Worm (Caenorhabditis elegans) whole organism, L4 larva: Measurements from ENCODE around the gene sde-2.
A peak's percentile ranks its signal among the peaks of the same experiment; 100 is the strongest.

Experiments
- ama-1 ChIP-seq: fragments of 150-350 bp; optimal IDR thresholded peaks from 2 replicates; lab custom pipeline; 2014; ENCODE audit warnings: inconsistent platforms, mixed read lengths
- daf-19 ChIP-seq: fragments of 200-800 bp; sonication (Bioruptor generic); conservative IDR thresholded peaks from 2 replicates; pipeline ENCODE4 v1.3.6; 2022; ENCODE audit warnings: missing genetic modification characterization, missing compliant biosample characterization
- dmd-8 ChIP-seq: fragments of 200-800 bp; sonication (Bioruptor generic); IDR thresholded peaks from 2 replicates; pipeline ENCODE4 v1.3.6; 2022; ENCODE audit warnings: missing genetic modification characterization, missing compliant biosample characterization
- dpl-1 ChIP-seq: fragments of 150-350 bp; optimal IDR thresholded peaks from 2 replicates; lab custom pipeline; 2014; ENCODE audit warnings: missing biosample characterization, missing genetic modification reagents, missing genetic modification characterization
- egl-27 ChIP-seq: sonication (generic microtip); optimal IDR thresholded peaks from 3 replicates; lab custom pipeline; 2017; ENCODE audit warnings: missing biosample characterization, missing genetic modification reagents, missing genetic modification characterization
- fos-1 ChIP-seq: fragments of 150-350 bp; optimal IDR thresholded peaks from 2 replicates; lab custom pipeline; 2014; ENCODE audit warnings: missing biosample characterization, missing genetic modification characterization
- lin-13 ChIP-seq: fragments of 150-350 bp; optimal IDR thresholded peaks from 2 replicates; lab custom pipeline; 2014; ENCODE audit warnings: missing biosample characterization, missing genetic modification reagents, missing genetic modification characterization
- lin-15B ChIP-seq: fragments of 150-350 bp; sonication (generic microtip); optimal IDR thresholded peaks from 3 replicates; lab custom pipeline; 2014; ENCODE audit warnings: missing biosample characterization, missing genetic modification characterization
- nhr-28 ChIP-seq: fragments of 150-350 bp; optimal IDR thresholded peaks from 2 replicates; lab custom pipeline; 2014; ENCODE audit warnings: missing biosample characterization, missing genetic modification characterization
- saeg-2 ChIP-seq: fragments of 200-800 bp; sonication (Bioruptor generic); IDR thresholded peaks from 2 replicates; pipeline ENCODE4 v1.3.6; 2022; ENCODE audit warnings: missing genetic modification reagents, missing genetic modification characterization, missing compliant biosample characterization

DNA sequence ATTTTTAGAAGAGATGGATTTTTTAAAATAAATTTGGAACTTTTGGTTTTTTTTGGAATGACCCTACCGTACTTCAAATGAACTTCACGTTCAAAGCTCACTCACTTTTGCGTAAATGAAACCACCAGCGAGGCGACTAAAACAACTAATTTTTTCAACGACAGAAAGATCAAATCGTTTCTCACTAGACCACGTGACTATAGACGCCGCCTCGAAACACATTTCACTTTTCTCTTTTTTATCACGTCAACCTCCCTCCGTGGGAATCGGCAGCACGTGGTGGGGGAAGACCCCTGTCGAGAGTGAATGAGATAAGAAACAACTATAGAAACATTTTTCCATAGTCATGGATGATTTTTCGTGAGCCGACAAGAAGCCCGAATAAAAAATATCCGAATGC, 29.9 kb downstream of the sde-2 start:
- peak; percentile 39 for TF ChIP-seq dpl-1
- no peak for TF ChIP-seq dmd-8 (GFP tag; lab: Robert Waterston, UW)
- TF ChIP-seq fos-1 (tag; lab: Kevin White, UChicago), result no peak
- TF ChIP-seq egl-27 (tag; lab: Kevin White, UChicago), result no peak
- TF ChIP-seq lin-15B, result no peak
- TF ChIP-seq saeg-2 (GFP tag; lab: Robert Waterston, UW), result 0 out of 2 replicates have a peak, but pooled peaks have one; percentile 12
- no peak for TF ChIP-seq daf-19 (GFP tag; lab: Robert Waterston, UW)
- no peak for TF ChIP-seq ama-1 (lab: Kevin White, UChicago)
- peak; percentile 75 for TF ChIP-seq lin-13
- peak; percentile 93 for TF ChIP-seq nhr-28 (tag; lab: Kevin White, UChicago)
